Worm (Caenorhabditis elegans) whole organism, mixed stage, embryonic: Measurements from ENCODE around the gene amt-2.

Source experiments
- bed-3 ChIP-seq: fragments of 200-800 bp; sonication (Bioruptor generic); optimal IDR thresholded peaks from 3 replicates; lab custom pipeline; 2018; ENCODE audit warnings: mild to moderate bottlenecking, missing genetic modification characterization, moderate library complexity, missing compliant biosample characterization
- blmp-1 ChIP-seq: fragments of 150-350 bp; optimal IDR thresholded peaks from 2 replicates; lab custom pipeline; 2014; ENCODE audit warnings: missing biosample characterization, missing genetic modification characterization
- ceh-43 ChIP-seq: fragments of 200-800 bp; sonication (Bioruptor generic); optimal IDR thresholded peaks from 2 replicates; lab custom pipeline; 2018; ENCODE audit warnings: mild to moderate bottlenecking, missing genetic modification characterization, moderate library complexity, missing compliant biosample characterization
- ces-1 ChIP-seq: fragments of 150-350 bp; optimal IDR thresholded peaks from 2 replicates; lab custom pipeline; 2014; ENCODE audit warnings: missing biosample characterization, missing genetic modification reagents, missing genetic modification characterization
- drap-1 ChIP-seq: fragments of 200-800 bp; sonication (Bioruptor generic); optimal IDR thresholded peaks from 3 replicates; lab custom pipeline; 2018; ENCODE audit warnings: mild to moderate bottlenecking, missing genetic modification characterization, missing compliant biosample characterization
- flh-1 ChIP-seq: fragments of 200-800 bp; sonication (Bioruptor generic); optimal IDR thresholded peaks from 2 replicates; lab custom pipeline; 2018; ENCODE audit warnings: mild to moderate bottlenecking, missing genetic modification characterization, moderate library complexity, missing compliant biosample characterization
- ham-2 ChIP-seq: fragments of 200-800 bp; sonication (Bioruptor generic); optimal IDR thresholded peaks from 2 replicates; lab custom pipeline; 2018; ENCODE audit warnings: mild to moderate bottlenecking, missing genetic modification characterization, missing compliant biosample characterization
- hlh-1 ChIP-seq: fragments of 150-350 bp; optimal IDR thresholded peaks from 2 replicates; lab custom pipeline; 2014; ENCODE audit warnings: missing biosample characterization, missing genetic modification reagents, missing genetic modification characterization
- lin-13 ChIP-seq: fragments of 150-350 bp; optimal IDR thresholded peaks from 2 replicates; lab custom pipeline; 2014; ENCODE audit warnings: missing biosample characterization, missing genetic modification characterization
- lin-32 ChIP-seq: fragments of 200-800 bp; sonication (Bioruptor generic); optimal IDR thresholded peaks from 2 replicates; lab custom pipeline; 2018; ENCODE audit warnings: mild to moderate bottlenecking, missing genetic modification characterization, missing compliant biosample characterization
- lsy-2 ChIP-seq: fragments of 150-350 bp; optimal IDR thresholded peaks from 2 replicates; lab custom pipeline; 2014; ENCODE audit warnings: missing biosample characterization, missing genetic modification characterization
- mab-5 ChIP-seq: fragments of 150-350 bp; optimal IDR thresholded peaks from 2 replicates; lab custom pipeline; 2014; ENCODE audit warnings: missing biosample characterization, missing genetic modification characterization
- mep-1 ChIP-seq: fragments of 150-350 bp; optimal IDR thresholded peaks from 2 replicates; lab custom pipeline; 2017; ENCODE audit warnings: missing biosample characterization, missing genetic modification reagents, missing genetic modification characterization, inconsistent platforms
- mls-2 ChIP-seq: sonication (generic microtip); optimal IDR thresholded peaks from 2 replicates; lab custom pipeline; 2016; ENCODE audit warnings: mild to moderate bottlenecking, missing genetic modification characterization, moderate library complexity, missing compliant biosample characterization
- nhr-12 ChIP-seq: fragments of 150-350 bp; optimal IDR thresholded peaks from 2 replicates; lab custom pipeline; 2014; ENCODE audit warnings: missing biosample characterization, missing genetic modification characterization
- nhr-237 ChIP-seq: fragments of 150-350 bp; optimal IDR thresholded peaks from 2 replicates; lab custom pipeline; 2014; ENCODE audit warnings: missing biosample characterization, missing genetic modification characterization
- nhr-28 ChIP-seq: fragments of 150-350 bp; optimal IDR thresholded peaks from 2 replicates; lab custom pipeline; 2014; ENCODE audit warnings: missing biosample characterization, missing genetic modification characterization
- nhr-76 ChIP-seq: sonication (generic microtip); optimal IDR thresholded peaks from 2 replicates; lab custom pipeline; 2017; ENCODE audit warnings: missing biosample characterization, missing genetic modification characterization
- pha-4 ChIP-seq: fragments of 150-350 bp; optimal IDR thresholded peaks from 2 replicates; lab custom pipeline; 2018; ENCODE audit warnings: missing biosample characterization, missing genetic modification reagents, missing genetic modification characterization
- sem-2 ChIP-seq: fragments of 200-800 bp; sonication (Bioruptor generic); optimal IDR thresholded peaks from 2 replicates; lab custom pipeline; 2018; ENCODE audit warnings: mild to moderate bottlenecking, missing genetic modification characterization, missing compliant biosample characterization
- snpc-4 ChIP-seq: fragments of 150-350 bp; optimal IDR thresholded peaks from 2 replicates; lab custom pipeline; 2014; ENCODE audit warnings: missing biosample characterization, missing genetic modification characterization
- sptf-1 ChIP-seq: sonication (generic microtip); optimal IDR thresholded peaks from 2 replicates; lab custom pipeline; 2017; ENCODE audit warnings: mild to moderate bottlenecking, missing genetic modification characterization, moderate library complexity, missing compliant biosample characterization
- tbx-8 ChIP-seq: fragments of 200-800 bp; sonication (Bioruptor generic); optimal IDR thresholded peaks from 2 replicates; lab custom pipeline; 2018; ENCODE audit warnings: mild to moderate bottlenecking, missing genetic modification characterization, moderate library complexity, missing compliant biosample characterization
- unc-120 ChIP-seq: sonication (generic microtip); optimal IDR thresholded peaks from 2 replicates; lab custom pipeline; 2017; ENCODE audit warnings: missing genetic modification characterization, missing compliant biosample characterization; ENCODE audit not compliant: poor library complexity, severe bottlenecking
- unc-39 ChIP-seq: fragments of 150-350 bp; optimal IDR thresholded peaks from 2 replicates; lab custom pipeline; 2014; ENCODE audit warnings: missing biosample characterization, missing genetic modification characterization
- zip-8 ChIP-seq: fragments of 150-350 bp; optimal IDR thresholded peaks from 2 replicates; lab custom pipeline; 2014; ENCODE audit warnings: missing biosample characterization, missing genetic modification characterization
- ztf-11 ChIP-seq: fragments of 150-350 bp; optimal IDR thresholded peaks from 2 replicates; lab custom pipeline; 2014; ENCODE audit warnings: missing biosample characterization, missing genetic modification characterization

The amt-2 gene

ce11 chrIV:13082106-13082505 lies 39.9 kb downstream of the amt-2 start:
- TF ChIP-seq unc-39 (tag; lab: Kevin White, UChicago) (no peak), tbx-8 (GFP tag; lab: Kevin White, UChicago) (no peak), mab-5 (tag; lab: Kevin White, UChicago) (no peak), ceh-43 (no peak), lsy-2 (tag; lab: Kevin White, UChicago) (no peak), nhr-76 (tag; lab: Kevin White, UChicago) (no peak), ham-2 (GFP tag; lab: Kevin White, UChicago) (no peak), drap-1 (no peak), hlh-1 (tag; lab: Kevin White, UChicago) (no peak), bed-3 (GFP tag; lab: Kevin White, UChicago) (no peak), mep-1 (tag; lab: Kevin White, UChicago) (no peak), ztf-11 (tag; lab: Kevin White, UChicago) (no peak), zip-8 (tag; lab: Kevin White, UChicago) (no peak), sptf-1 (tag; lab: Kevin White, UChicago) (no peak), nhr-28 (tag; lab: Kevin White, UChicago) (no peak), pha-4 (tag; lab: Kevin White, UChicago) (no peak), lin-32 (GFP tag; lab: Kevin White, UChicago) (no peak), snpc-4 (tag; lab: Kevin White, UChicago) (no peak), flh-1 (GFP tag; lab: Kevin White, UChicago) (no peak)
- TF ChIP-seq, all 35 proteins: peak for 0

ce11 chrIV:13082836-13083763 lies 40.9 kb downstream of the amt-2 start:
- TF ChIP-seq ztf-11 (tag; lab: Kevin White, UChicago): no peak
- TF ChIP-seq mab-5 (tag; lab: Kevin White, UChicago): no peak
- TF ChIP-seq sptf-1 (tag; lab: Kevin White, UChicago): no peak
- TF ChIP-seq lin-32 (GFP tag; lab: Kevin White, UChicago): no peak
- no peak for TF ChIP-seq blmp-1 (tag; lab: Kevin White, UChicago)
- no peak for TF ChIP-seq tbx-8 (GFP tag; lab: Kevin White, UChicago)
- no peak for TF ChIP-seq nhr-12 (tag; lab: Kevin White, UChicago)
- no peak for TF ChIP-seq lsy-2 (tag; lab: Kevin White, UChicago)
- no peak for TF ChIP-seq sem-2 (GFP tag; lab: Kevin White, UChicago)
- no peak for TF ChIP-seq drap-1
- TF ChIP-seq pha-4 (tag; lab: Kevin White, UChicago): no peak
- no peak for TF ChIP-seq lin-13
- no peak for TF ChIP-seq ham-2 (GFP tag; lab: Kevin White, UChicago)
- no peak for TF ChIP-seq nhr-76 (tag; lab: Kevin White, UChicago)
- no peak for TF ChIP-seq ceh-43
- TF ChIP-seq snpc-4 (tag; lab: Kevin White, UChicago): no peak
- no peak for TF ChIP-seq bed-3 (GFP tag; lab: Kevin White, UChicago)
- no peak for TF ChIP-seq ces-1 (GFP tag; lab: Kevin White, UChicago)
- no peak for TF ChIP-seq unc-120 (tag; lab: Kevin White, UChicago)

ce11 chrIV:13085675-13086074 lies 43.5 kb downstream of the amt-2 start:
- TF ChIP-seq lin-13 (no peak), mls-2 (tag; lab: Kevin White, UChicago) (no peak), ztf-11 (tag; lab: Kevin White, UChicago) (no peak), nhr-237 (tag; lab: Kevin White, UChicago) (no peak), ces-1 (GFP tag; lab: Kevin White, UChicago) (no peak), ham-2 (GFP tag; lab: Kevin White, UChicago) (no peak)

ce11 chrIV:13086705-13087104 lies 44.5 kb downstream of the amt-2 start, which contains the start of gene spin-2:
Gene spin-2 (plus strand): TSS chrIV:13087005.
- TF ChIP-seq lin-13 (no peak), pha-4 (tag; lab: Kevin White, UChicago) (no peak), mls-2 (tag; lab: Kevin White, UChicago) (no peak), nhr-237 (tag; lab: Kevin White, UChicago) (no peak)

ce11 chrIV:13089671-13090242 lies 47.6 kb downstream of the amt-2 start:
- TF ChIP-seq nhr-237 (tag; lab: Kevin White, UChicago) (no peak), sptf-1 (tag; lab: Kevin White, UChicago) (peak; percentile 16)
